Worm (Caenorhabditis elegans) whole organism, midembryonic: Measurements from ENCODE around the gene Y32B12A.5.

Experiments used
- T22C8.4 ChIP-seq: fragments of 200-800 bp; sonication (Bioruptor generic); IDR thresholded peaks from 2 replicates; pipeline ENCODE4 v1.3.6; 2022; ENCODE audit warnings: missing genetic modification characterization, missing compliant biosample characterization
- flt-1 ChIP-seq: fragments of 200-800 bp; sonication (Bioruptor generic); IDR thresholded peaks from 2 replicates; pipeline ENCODE4 v1.3.6; 2022; ENCODE audit warnings: missing genetic modification characterization, missing compliant biosample characterization
- ref-1 ChIP-seq: fragments of 200-800 bp; sonication (Bioruptor generic); conservative IDR thresholded peaks from 2 replicates; pipeline ENCODE4 v1.3.6; 2022; ENCODE audit warnings: missing genetic modification reagents, missing genetic modification characterization, missing compliant biosample characterization
- ztf-23 ChIP-seq: fragments of 200-800 bp; sonication (Bioruptor generic); IDR thresholded peaks from 2 replicates; pipeline ENCODE4 v1.3.6; 2022; ENCODE audit warnings: missing genetic modification reagents, missing genetic modification characterization, missing compliant biosample characterization

DNA sequence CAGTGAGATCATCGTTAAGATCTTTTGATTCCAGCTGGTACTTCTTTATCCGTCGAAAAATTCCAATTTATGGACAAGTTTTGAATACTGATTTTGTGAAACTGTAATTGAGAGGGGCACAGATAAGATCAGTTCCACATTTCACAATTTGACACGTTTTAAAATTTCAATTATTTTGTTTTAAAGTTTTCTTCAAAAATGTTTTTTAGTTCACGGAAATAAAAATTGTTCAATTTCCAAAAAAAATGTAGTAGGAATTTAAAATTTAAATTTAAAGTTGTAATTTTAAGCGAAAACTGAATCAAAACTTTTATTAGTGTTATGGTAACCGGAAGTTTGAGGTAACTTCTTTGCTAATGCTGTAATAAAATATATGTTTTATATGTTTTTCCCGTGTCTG lies 30.2 kb upstream of the Y32B12A.5 start, which contains the start of gene F36D3.4:
- TF ChIP-seq ztf-23 (GFP tag; lab: Robert Waterston, UW): no peak
- no peak for TF ChIP-seq ref-1 (GFP tag; lab: Robert Waterston, UW)
- no peak for TF ChIP-seq flt-1 (GFP tag; lab: Robert Waterston, UW)
- no peak for TF ChIP-seq T22C8.4
